Fruit fly (Drosophila melanogaster) whole organism, embryonic: ENCODE measurements around the gene ATPsyngamma.

Experiments used
- Adf1 ChIP-seq: fragments of 200-800 bp; sonication (Bioruptor generic); IDR thresholded peaks from 2 replicates; pipeline ENCODE4 v1.3.6; 2022; ENCODE audit warnings: missing biosample characterization, missing genetic modification characterization
- B-H1 ChIP-seq: fragments of 200-800 bp; sonication (Bioruptor generic); IDR thresholded peaks from 3 replicates; pipeline ENCODE4 v1.3.6; 2022; ENCODE audit warnings: missing biosample characterization, missing genetic modification characterization
- CG10267 ChIP-seq: fragments of 200-800 bp; sonication (Bioruptor generic); optimal IDR thresholded peaks from 2 replicates; lab custom pipeline; 2018; ENCODE audit warnings: missing biosample characterization, mild to moderate bottlenecking, missing genetic modification characterization, moderate library complexity
- CG11456 ChIP-seq: fragments of 200-800 bp; sonication (Bioruptor generic); IDR thresholded peaks from 3 replicates; pipeline ENCODE4 v1.3.6; 2022; ENCODE audit warnings: missing biosample characterization, missing genetic modification characterization
- CG12104 ChIP-seq: fragments of 200-800 bp; sonication (Bioruptor generic); optimal IDR thresholded peaks from 3 replicates; lab custom pipeline; 2016; ENCODE audit warnings: missing biosample characterization, missing genetic modification characterization
- CG13775 ChIP-seq: fragments of 200-800 bp; sonication (Bioruptor generic); optimal IDR thresholded peaks from 3 replicates; lab custom pipeline; 2017; ENCODE audit warnings: missing biosample characterization, mild to moderate bottlenecking, missing genetic modification characterization
- CG16779 ChIP-seq: fragments of 200-800 bp; sonication (Bioruptor generic); IDR thresholded peaks from 2 replicates; pipeline ENCODE4 v1.3.6; 2022; ENCODE audit warnings: missing biosample characterization, missing genetic modification characterization
- CG17829 ChIP-seq: fragments of 200-800 bp; optimal IDR thresholded peaks from 2 replicates; lab custom pipeline; 2019; ENCODE audit warnings: missing biosample characterization, mild to moderate bottlenecking, missing genetic modification characterization, moderate library complexity
- CG2129 ChIP-seq: fragments of 200-800 bp; sonication (Bioruptor generic); IDR thresholded peaks from 2 replicates; pipeline ENCODE4 v1.3.6; 2022; ENCODE audit warnings: missing biosample characterization, missing genetic modification characterization; ENCODE audit not compliant: partially characterized antibody
- CG2875 ChIP-seq: fragments of 200-800 bp; sonication (Bioruptor generic); optimal IDR thresholded peaks from 2 replicates; lab custom pipeline; 2017; ENCODE audit warnings: missing biosample characterization, mild to moderate bottlenecking, missing genetic modification characterization, missing genetic modification reagents
- CG32772 ChIP-seq: fragments of 200-800 bp; sonication (Bioruptor generic); IDR thresholded peaks from 2 replicates; pipeline ENCODE4 v1.3.6; 2022; ENCODE audit warnings: missing biosample characterization, missing genetic modification characterization
- CG3407 ChIP-seq: fragments of 200-800 bp; sonication (Bioruptor generic); optimal IDR thresholded peaks from 2 replicates; lab custom pipeline; 2018; ENCODE audit warnings: missing biosample characterization, mild to moderate bottlenecking, missing genetic modification characterization
- CG3838 ChIP-seq: fragments of 200-800 bp; sonication (Bioruptor generic); optimal IDR thresholded peaks from 3 replicates; lab custom pipeline; 2016; ENCODE audit warnings: missing biosample characterization, missing genetic modification characterization
- CG4282 ChIP-seq: fragments of 200-800 bp; sonication (Bioruptor generic); optimal IDR thresholded peaks from 2 replicates; lab custom pipeline; 2016; ENCODE audit warnings: missing biosample characterization, missing genetic modification characterization
- CG4730 ChIP-seq: fragments of 200-800 bp; sonication (Bioruptor generic); IDR thresholded peaks from 2 replicates; pipeline ENCODE4 v1.3.6; 2022; ENCODE audit warnings: missing biosample characterization, missing genetic modification characterization
- CG5953 ChIP-seq: fragments of 200-800 bp; sonication (Bioruptor generic); IDR thresholded peaks from 2 replicates; pipeline ENCODE4 v1.3.6; 2022; ENCODE audit warnings: missing biosample characterization, missing genetic modification characterization
- CG6654 ChIP-seq: fragments of 200-800 bp; sonication (Bioruptor generic); optimal IDR thresholded peaks from 2 replicates; lab custom pipeline; 2017; ENCODE audit warnings: missing biosample characterization, mild to moderate bottlenecking, missing genetic modification characterization
- CG7745 ChIP-seq: fragments of 200-800 bp; sonication (Bioruptor generic); optimal IDR thresholded peaks from 2 replicates; lab custom pipeline; 2018; ENCODE audit warnings: missing biosample characterization, mild to moderate bottlenecking, missing genetic modification characterization, moderate library complexity
- CG7839 ChIP-seq: fragments of 200-800 bp; sonication (Bioruptor generic); optimal IDR thresholded peaks from 3 replicates; lab custom pipeline; 2018; ENCODE audit warnings: missing biosample characterization, mild to moderate bottlenecking, missing genetic modification characterization, moderate library complexity
- CG8765 ChIP-seq: fragments of 200-800 bp; sonication (Bioruptor generic); IDR thresholded peaks from 2 replicates; pipeline ENCODE4 v1.3.6; 2022; ENCODE audit warnings: missing biosample characterization, missing genetic modification characterization
- Dref ChIP-seq: fragments of 200-800 bp; sonication (Bioruptor generic); IDR thresholded peaks from 2 replicates; pipeline ENCODE4 v1.3.6; 2022; ENCODE audit warnings: missing biosample characterization, missing genetic modification characterization
- Drgx ChIP-seq: fragments of 200-800 bp; sonication (Bioruptor generic); IDR thresholded peaks from 2 replicates; pipeline ENCODE4 v1.3.6; 2022; ENCODE audit warnings: missing biosample characterization, missing genetic modification characterization
- E2f2 ChIP-seq: fragments of 200-800 bp; sonication (Bioruptor generic); IDR thresholded peaks from 2 replicates; pipeline ENCODE4 v1.3.6; 2022; ENCODE audit warnings: missing biosample characterization, missing genetic modification characterization
- Fer2 ChIP-seq: fragments of 200-800 bp; sonication (Bioruptor generic); optimal IDR thresholded peaks from 2 replicates; lab custom pipeline; 2018; ENCODE audit warnings: missing biosample characterization, mild to moderate bottlenecking, missing genetic modification characterization, moderate library complexity
- HLH54F ChIP-seq: fragments of 200-800 bp; sonication (Bioruptor generic); optimal IDR thresholded peaks from 3 replicates; lab custom pipeline; 2016; ENCODE audit warnings: missing biosample characterization, missing genetic modification characterization
- HLHmδ ChIP-seq: fragments of 200-800 bp; sonication (Bioruptor generic); optimal IDR thresholded peaks from 2 replicates; lab custom pipeline; 2018; ENCODE audit warnings: missing biosample characterization, mild to moderate bottlenecking, missing genetic modification characterization, moderate library complexity
- Hmx ChIP-seq: fragments of 200-800 bp; sonication (Bioruptor generic); optimal IDR thresholded peaks from 2 replicates; lab custom pipeline; 2016; ENCODE audit warnings: missing biosample characterization, missing genetic modification characterization
- Ravus ChIP-seq: fragments of 200-800 bp; sonication (Bioruptor generic); IDR thresholded peaks from 2 replicates; pipeline ENCODE4 v1.3.6; 2022; ENCODE audit warnings: missing biosample characterization, missing genetic modification characterization
- Rx ChIP-seq: fragments of 200-800 bp; sonication (Bioruptor generic); IDR thresholded peaks from 2 replicates; pipeline ENCODE4 v1.3.6; 2022; ENCODE audit warnings: missing biosample characterization, missing genetic modification characterization
- Taf1 ChIP-seq: fragments of 200-800 bp; sonication (Bioruptor generic); IDR thresholded peaks from 2 replicates; pipeline ENCODE4 v1.3.6; 2022; ENCODE audit warnings: missing biosample characterization, missing genetic modification characterization
- Tbp ChIP-seq: fragments of >200 bp; optimal IDR thresholded peaks from 2 replicates; lab custom pipeline; 2018; ENCODE audit warnings: missing biosample characterization, missing genetic modification characterization
- amos ChIP-seq: fragments of 200-800 bp; sonication (Bioruptor generic); IDR thresholded peaks from 2 replicates; pipeline ENCODE4 v1.3.6; 2022; ENCODE audit warnings: missing biosample characterization, missing genetic modification characterization; ENCODE audit not compliant: partially characterized antibody
- br ChIP-seq: fragments of >200 bp; optimal IDR thresholded peaks from 2 replicates; lab custom pipeline; 2017
- cas ChIP-seq: fragments of 200-800 bp; sonication (Bioruptor generic); IDR thresholded peaks from 2 replicates; pipeline ENCODE4 v1.3.6; 2022; ENCODE audit warnings: missing biosample characterization, missing genetic modification characterization
- dysf ChIP-seq: fragments of 200-800 bp; sonication (Bioruptor generic); IDR thresholded peaks from 3 replicates; pipeline ENCODE4 v1.3.6; 2022; ENCODE audit warnings: missing biosample characterization, missing genetic modification characterization
- fd3F ChIP-seq: fragments of 200-800 bp; sonication (Bioruptor generic); optimal IDR thresholded peaks from 2 replicates; lab custom pipeline; 2018; ENCODE audit warnings: missing biosample characterization, mild to moderate bottlenecking, missing genetic modification characterization, moderate library complexity
- gfzf ChIP-seq: fragments of 200-800 bp; sonication (Bioruptor generic); optimal IDR thresholded peaks from 2 replicates; lab custom pipeline; 2016; ENCODE audit warnings: missing biosample characterization, mild to moderate bottlenecking, missing genetic modification characterization, moderate library complexity
- gsb ChIP-seq: fragments of 200-800 bp; sonication (Bioruptor generic); IDR thresholded peaks from 2 replicates; pipeline ENCODE4 v1.3.6; 2022; ENCODE audit warnings: missing biosample characterization, missing genetic modification characterization
- hbn ChIP-seq: fragments of 200-800 bp; sonication (Bioruptor generic); IDR thresholded peaks from 2 replicates; pipeline ENCODE4 v1.3.6; 2022; ENCODE audit warnings: missing biosample characterization, missing genetic modification characterization; ENCODE audit not compliant: partially characterized antibody
- kah ChIP-seq: fragments of 200-800 bp; sonication (Bioruptor generic); optimal IDR thresholded peaks from 2 replicates; lab custom pipeline; 2018; ENCODE audit warnings: missing biosample characterization, mild to moderate bottlenecking, missing genetic modification characterization
- knrl ChIP-seq: fragments of 200-800 bp; sonication (Bioruptor generic); IDR thresholded peaks from 3 replicates; pipeline ENCODE4 v1.3.6; 2022; ENCODE audit warnings: missing biosample characterization, missing genetic modification characterization; ENCODE audit not compliant: partially characterized antibody
- mam ChIP-seq: fragments of 200-800 bp; sonication (Bioruptor generic); optimal IDR thresholded peaks from 3 replicates; lab custom pipeline; 2016; ENCODE audit warnings: missing biosample characterization, missing genetic modification characterization
- nerfin-1 ChIP-seq: fragments of 200-800 bp; sonication (Bioruptor generic); optimal IDR thresholded peaks from 3 replicates; lab custom pipeline; 2019; ENCODE audit warnings: missing biosample characterization, mild to moderate bottlenecking, missing genetic modification characterization, moderate library complexity
- phol ChIP-seq: fragments of 200-800 bp; sonication (Bioruptor generic); optimal IDR thresholded peaks from 3 replicates; lab custom pipeline; 2018; ENCODE audit warnings: missing biosample characterization, mild to moderate bottlenecking, missing genetic modification characterization, moderate library complexity
- row ChIP-seq: fragments of 200-800 bp; sonication (Bioruptor generic); IDR thresholded peaks from 3 replicates; pipeline ENCODE4 v1.3.6; 2022; ENCODE audit warnings: missing biosample characterization, missing genetic modification characterization
- sens-2 ChIP-seq: fragments of 200-800 bp; sonication (Bioruptor generic); IDR thresholded peaks from 2 replicates; pipeline ENCODE4 v1.3.6; 2022; ENCODE audit warnings: missing biosample characterization, missing genetic modification characterization
- so ChIP-seq: fragments of 200-800 bp; sonication (Bioruptor generic); IDR thresholded peaks from 3 replicates; pipeline ENCODE4 v1.3.6; 2022; ENCODE audit warnings: missing biosample characterization, missing genetic modification characterization
- sr ChIP-seq: fragments of 200-800 bp; sonication (Bioruptor generic); IDR thresholded peaks from 3 replicates; pipeline ENCODE4 v1.3.6; 2022; ENCODE audit warnings: missing biosample characterization, missing genetic modification characterization
- ssp ChIP-seq: fragments of 200-800 bp; sonication (Bioruptor generic); IDR thresholded peaks from 2 replicates; pipeline ENCODE4 v1.3.6; 2022; ENCODE audit warnings: missing biosample characterization, missing genetic modification characterization
- stc ChIP-seq: fragments of 200-800 bp; sonication (Bioruptor generic); IDR thresholded peaks from 2 replicates; pipeline ENCODE4 v1.3.6; 2022; ENCODE audit warnings: missing biosample characterization, missing genetic modification characterization
- vnd ChIP-seq: fragments of 200-800 bp; sonication (Bioruptor generic); IDR thresholded peaks from 3 replicates; pipeline ENCODE4 v1.3.6; 2022; ENCODE audit warnings: missing biosample characterization, missing genetic modification characterization; ENCODE audit not compliant: partially characterized antibody
- zen ChIP-seq: fragments of 200-800 bp; sonication (Bioruptor generic); optimal IDR thresholded peaks from 3 replicates; lab custom pipeline; 2018; ENCODE audit warnings: missing biosample characterization, mild to moderate bottlenecking, missing genetic modification characterization, moderate library complexity

ATPsyngamma gene

dm6 chr3R:29736678-29737093 lies 12.3 kb downstream of the ATPsyngamma start, which contains the start of the genes CG7601 and CIA30 (continued):
- TF ChIP-seq CG7839 (tag; lab: Kevin White, UChicago) (peak; percentile 99), CG11456 (GFP tag; lab: Robert Waterston, UW) (peak; percentile 100), Taf1 (GFP tag; lab: Robert Waterston, UW) (peak; percentile 100), CG8765 (GFP tag; lab: Robert Waterston, UW) (peak; percentile 100), CG7745 (peak; percentile 46), sens-2 (GFP tag; lab: Robert Waterston, UW) (peak; percentile 100), CG16779 (GFP tag; lab: Robert Waterston, UW) (peak; percentile 100), knrl (0 out of 3 replicates have a peak, but pooled peaks have one; percentile 41), CG10267 (tag; lab: Kevin White, UChicago) (peak; percentile 92), Fer2 (tag; lab: Kevin White, UChicago) (peak; percentile 99), kah (peak; percentile 92), CG17829 (tag; lab: Kevin White, UChicago) (peak; percentile 97), CG3407 (GFP tag; lab: Kevin White, UChicago) (peak; percentile 93), cas (GFP tag; lab: Robert Waterston, UW) (peak; percentile 100), nerfin-1 (tag; lab: Kevin White, UChicago) (peak; percentile 95), sr (GFP tag; lab: Robert Waterston, UW) (peak; percentile 100), Rx (GFP tag; lab: Robert Waterston, UW) (peak; percentile 100), CG32772 (peak; percentile 100), gsb (GFP tag; lab: Robert Waterston, UW) (peak; percentile 100), CG4282 (GFP tag; lab: Kevin White, UChicago) (peak; percentile 95), Drgx (GFP tag; lab: Robert Waterston, UW) (peak; percentile 100), zen (peak; percentile 99), CG2129 (GFP tag; lab: Robert Waterston, UW) (no peak), vnd (GFP tag; lab: Robert Waterston, UW) (no peak), ssp (GFP tag; lab: Robert Waterston, UW) (peak; percentile 98), hbn (GFP tag; lab: Robert Waterston, UW) (peak; percentile 20; the same call in 1 of the 2 replicates), HLHmδ (no peak), CG12104 (peak; percentile 98), CG2875 (peak; percentile 92), CG5953 (peak; percentile 100), Tbp (no peak), Ravus (GFP tag; lab: Robert Waterston, UW) (peak; percentile 100), Adf1 (GFP tag; lab: Robert Waterston, UW) (peak; percentile 93), amos (GFP tag; lab: Robert Waterston, UW) (no peak; the same call in 1 of the 2 replicates), so (GFP tag; lab: Robert Waterston, UW) (peak; percentile 100), stc (GFP tag; lab: Robert Waterston, UW) (peak; percentile 100), CG6654 (peak; percentile 92), Hmx (GFP tag; lab: Kevin White, UChicago) (peak; percentile 96), B-H1 (GFP tag; lab: Robert Waterston, UW) (peak; percentile 100), dysf (GFP tag; lab: Robert Waterston, UW) (peak; percentile 100), fd3F (GFP tag; lab: Kevin White, UChicago) (peak; percentile 96), CG3838 (GFP tag; lab: Kevin White, UChicago) (peak; percentile 92), gfzf (peak; percentile 40), E2f2 (GFP tag; lab: Robert Waterston, UW) (peak; percentile 92), mam (GFP tag; lab: Kevin White, UChicago) (peak; percentile 100), row (GFP tag; lab: Robert Waterston, UW) (peak; percentile 100), CG13775 (GFP tag; lab: Kevin White, UChicago) (peak; percentile 96), HLH54F (GFP tag; lab: Kevin White, UChicago) (peak; percentile 99), phol (peak; percentile 98), br (lab: Kevin White, UChicago) (no peak), CG4730 (GFP tag; lab: Robert Waterston, UW) (peak; percentile 100), Dref (GFP tag; lab: Robert Waterston, UW) (peak; percentile 61)
